Fruit fly (Drosophila melanogaster): ENCODE data around the gene Pgk.

Gene Pgk

dm6 chr2L:2734946-2735345 lies 17.9 kb downstream of the Pgk start (continued):
- TF ChIP-seq CG6276 (GFP tag; optimal IDR thresholded peaks at IDR 0.05) (no peak), CG6792 (GFP tag; optimal IDR thresholded peaks at IDR 0.05) (no peak), CG32006 (GFP tag; optimal IDR thresholded peaks at IDR 0.05) (peak; percentile 32), CG11294 (GFP tag; IDR thresholded peaks at IDR 0.05) (0 out of 2 replicates have a peak, but pooled peaks have one; percentile 15), cyc (GFP tag; optimal IDR thresholded peaks at IDR 0.05) (no peak), CG8319 (GFP tag; optimal IDR thresholded peaks at IDR 0.05) (no peak), dsx (GFP tag; optimal IDR thresholded peaks at IDR 0.05; ENCODE audit: poor library complexity, severe bottlenecking) (no peak), salr (GFP tag; optimal IDR thresholded peaks at IDR 0.05) (peak in 1 of 2 experiments; percentile 4), fd59A (GFP tag; optimal IDR thresholded peaks at IDR 0.05) (no peak), CG16779 (tag; optimal IDR thresholded peaks at IDR 0.05) (no peak), CG31627 (GFP tag; optimal IDR thresholded peaks at IDR 0.05) (no peak), Sox14 (GFP tag; optimal IDR thresholded peaks at IDR 0.05) (no peak), achi (GFP tag; optimal IDR thresholded peaks at IDR 0.05) (peak; percentile 6), Gug (GFP tag; IDR thresholded peaks at IDR 0.05) (no peak), svp (GFP tag) (no peak), Hr4 (GFP tag; optimal IDR thresholded peaks at IDR 0.05) (no peak), acj6 (GFP tag; optimal IDR thresholded peaks at IDR 0.05) (no peak), Hr38 (GFP tag; optimal IDR thresholded peaks at IDR 0.05) (no peak), spab (GFP tag; optimal IDR thresholded peaks at IDR 0.05) (peak; percentile 3), Sox102F (GFP tag; optimal IDR thresholded peaks at IDR 0.05) (no peak), CG4318 (GFP tag; optimal IDR thresholded peaks at IDR 0.05) (no peak), CG9139 (GFP tag; optimal IDR thresholded peaks at IDR 0.05) (no peak), OdsH (GFP tag; optimal IDR thresholded peaks at IDR 0.05) (no peak), lz (GFP tag; optimal IDR thresholded peaks at IDR 0.05) (no peak), vri (GFP tag; optimal IDR thresholded peaks at IDR 0.05) (no peak), eg (GFP tag; IDR thresholded peaks at IDR 0.05) (no peak), CG6854 (GFP tag; optimal IDR thresholded peaks at IDR 0.05) (no peak), Eip93F (GFP tag; optimal IDR thresholded peaks at IDR 0.05) (no peak), net (GFP tag; optimal IDR thresholded peaks at IDR 0.05) (no peak)

dm6 chr2L:2734215-2734614 lies 18.7 kb downstream of the Pgk start:
- TF ChIP-seq CG10669 (GFP tag; optimal IDR thresholded peaks at IDR 0.05) (peak; percentile 91), vri (GFP tag; optimal IDR thresholded peaks at IDR 0.05) (peak; percentile 16), Ets21C (GFP tag; optimal IDR thresholded peaks at IDR 0.05) (peak; percentile 64), dsx (GFP tag; optimal IDR thresholded peaks at IDR 0.05; ENCODE audit: poor library complexity, severe bottlenecking) (peak; percentile 82), acj6 (GFP tag; optimal IDR thresholded peaks at IDR 0.05) (peak; percentile 86), dac (GFP tag; optimal IDR thresholded peaks at IDR 0.05) (peak; percentile 36), CG31627 (GFP tag; optimal IDR thresholded peaks at IDR 0.05) (peak; percentile 79), Sox102F (GFP tag; optimal IDR thresholded peaks at IDR 0.05) (no peak), svp (GFP tag) (peak; percentile 90), CG10631 (GFP tag; optimal IDR thresholded peaks at IDR 0.05) (peak; percentile 84), Smox (GFP tag; optimal IDR thresholded peaks at IDR 0.05) (peak; percentile 61), CG11762 (GFP tag; optimal IDR thresholded peaks at IDR 0.05; ENCODE audit: insufficient read depth) (peak; percentile 77), lz (GFP tag; optimal IDR thresholded peaks at IDR 0.05) (peak; percentile 69), CG9139 (GFP tag; optimal IDR thresholded peaks at IDR 0.05) (peak; percentile 82), CG3919 (GFP tag; optimal IDR thresholded peaks at IDR 0.05) (peak; percentile 82), Sox15 (GFP tag; optimal IDR thresholded peaks at IDR 0.05) (peak; percentile 60), Ets96B (tag; optimal IDR thresholded peaks at IDR 0.05) (peak; percentile 80), CG15336 (GFP tag; IDR thresholded peaks at IDR 0.05) (peak; percentile 82), CG6276 (GFP tag; optimal IDR thresholded peaks at IDR 0.05) (peak; percentile 74), Sox14 (GFP tag; optimal IDR thresholded peaks at IDR 0.05) (peak; percentile 86), Eip75B (GFP tag; optimal IDR thresholded peaks at IDR 0.05) (peak; percentile 71), esn (GFP tag; optimal IDR thresholded peaks at IDR 0.05) (peak; percentile 81), CG8319 (GFP tag; optimal IDR thresholded peaks at IDR 0.05) (peak; percentile 70), Met (GFP tag; optimal IDR thresholded peaks at IDR 0.05) (peak; percentile 78), achi (GFP tag; optimal IDR thresholded peaks at IDR 0.05) (peak; percentile 84), CG1621 (tag; optimal IDR thresholded peaks at IDR 0.05) (peak; percentile 79), fd85E (GFP tag; optimal IDR thresholded peaks at IDR 0.05) (no peak), eg (GFP tag; IDR thresholded peaks at IDR 0.05) (peak; percentile 76), Eip93F (GFP tag; optimal IDR thresholded peaks at IDR 0.05) (no peak), CG7368 (GFP tag; optimal IDR thresholded peaks at IDR 0.05) (peak; percentile 72), OdsH (GFP tag; optimal IDR thresholded peaks at IDR 0.05) (peak; percentile 84), fkh (GFP tag; optimal IDR thresholded peaks at IDR 0.05) (no peak), Hr39 (GFP tag; optimal IDR thresholded peaks at IDR 0.05) (peak; percentile 78), Hr4 (GFP tag; optimal IDR thresholded peaks at IDR 0.05) (peak; percentile 74), net (GFP tag; optimal IDR thresholded peaks at IDR 0.05) (peak; percentile 73), Gug (GFP tag; IDR thresholded peaks at IDR 0.05) (peak; percentile 79), CG3032 (tag; optimal IDR thresholded peaks at IDR 0.05) (peak; percentile 90)

Measured in whole organism, prepupa.